Worm (Caenorhabditis elegans) whole organism, L4 larva: ENCODE data around the gene cosa-1.

Experiments used
- D1046.2 ChIP-seq: fragments of 200-800 bp; sonication (Bioruptor generic); IDR thresholded peaks from 2 replicates; pipeline ENCODE4 v1.3.6; 2022; ENCODE audit warnings: missing genetic modification characterization, missing compliant biosample characterization
- F37D6.2 ChIP-seq: sonication (generic microtip); optimal IDR thresholded peaks from 2 replicates; lab custom pipeline; 2016; ENCODE audit warnings: mild to moderate bottlenecking, missing genetic modification characterization, missing compliant biosample characterization
- F44E2.7 ChIP-seq: fragments of 200-800 bp; sonication (Bioruptor generic); IDR thresholded peaks from 2 replicates; pipeline ENCODE4 v2.1.2; 2022; ENCODE audit warnings: missing genetic modification characterization, missing compliant biosample characterization
- F49E8.2 ChIP-seq: sonication (generic microtip); optimal IDR thresholded peaks from 2 replicates; lab custom pipeline; 2016; ENCODE audit warnings: missing compliant biosample characterization, mild to moderate bottlenecking, missing genetic modification characterization, borderline replicate concordance
- Y5F2A.4 ChIP-seq: fragments of 200-800 bp; sonication (Bioruptor generic); optimal IDR thresholded peaks from 2 replicates; lab custom pipeline; 2018; ENCODE audit warnings: mild to moderate bottlenecking, missing genetic modification characterization, missing compliant biosample characterization
- ZK546.5 ChIP-seq, 2 experiments: sonication (generic microtip); optimal IDR thresholded peaks; 2 replicates each; lab custom pipeline; 2017; ENCODE audit warnings: missing biosample characterization in 2 of 2, missing genetic modification characterization in 2 of 2
- aha-1 ChIP-seq: fragments of 150-350 bp; peaks from one replicate; lab custom pipeline; 2014; ENCODE audit warnings: missing biosample characterization, missing genetic modification characterization
- ama-1 ChIP-seq: fragments of 150-350 bp; optimal IDR thresholded peaks from 2 replicates; lab custom pipeline; 2014; ENCODE audit warnings: inconsistent platforms, mixed read lengths
- ceh-20 ChIP-seq: fragments of 200-800 bp; sonication (Bioruptor generic); IDR thresholded peaks from 2 replicates; pipeline ENCODE4 v1.3.6; 2022; ENCODE audit warnings: missing genetic modification reagents, missing genetic modification characterization, missing compliant biosample characterization
- ceh-28 ChIP-seq: fragments of 150-350 bp; optimal IDR thresholded peaks from 2 replicates; lab custom pipeline; 2014; ENCODE audit warnings: missing biosample characterization, missing genetic modification reagents, missing genetic modification characterization
- ceh-44 ChIP-seq: fragments of 200-800 bp; sonication (Bioruptor generic); IDR thresholded peaks from 2 replicates; pipeline ENCODE4 v1.3.6; 2022; ENCODE audit warnings: missing genetic modification reagents, missing genetic modification characterization, missing compliant biosample characterization
- ceh-62 ChIP-seq: sonication (generic microtip); optimal IDR thresholded peaks from 2 replicates; lab custom pipeline; 2017; ENCODE audit warnings: missing biosample characterization, missing genetic modification characterization
- ceh-82 ChIP-seq: sonication (generic microtip); optimal IDR thresholded peaks from 2 replicates; lab custom pipeline; 2017; ENCODE audit warnings: missing biosample characterization, missing genetic modification characterization
- cey-2 ChIP-seq: sonication (generic microtip); optimal IDR thresholded peaks from 3 replicates; lab custom pipeline; 2017; ENCODE audit warnings: missing genetic modification characterization, mild to moderate bottlenecking, missing compliant biosample characterization, antibody characterized with exemption, borderline replicate concordance; ENCODE audit not compliant: insufficient read depth
- daf-12 ChIP-seq: fragments of 150-350 bp; optimal IDR thresholded peaks from 2 replicates; lab custom pipeline; 2014; ENCODE audit warnings: missing biosample characterization, missing genetic modification reagents, missing genetic modification characterization
- daf-16 ChIP-seq, 3 experiments: sonication (generic microtip); optimal IDR thresholded peaks; 2 replicates each; lab custom pipeline; 2016 to 2017; ENCODE audit warnings: missing genetic modification characterization in 3 of 3, missing genetic modification reagents in 3 of 3, mild to moderate bottlenecking in 2 of 3, missing compliant biosample characterization in 2 of 3, missing biosample characterization in 1 of 3, moderate library complexity in 1 of 3
- daf-8 ChIP-seq: fragments of 200-800 bp; sonication (Bioruptor generic); IDR thresholded peaks from 2 replicates; pipeline ENCODE4 v1.3.6; 2022; ENCODE audit warnings: missing genetic modification characterization, missing compliant biosample characterization
- dmd-9 ChIP-seq: fragments of 200-800 bp; sonication (Bioruptor generic); IDR thresholded peaks from 2 replicates; pipeline ENCODE4 v1.3.6; 2022; ENCODE audit warnings: missing genetic modification reagents, missing genetic modification characterization, missing compliant biosample characterization
- dpl-1 ChIP-seq: fragments of 150-350 bp; optimal IDR thresholded peaks from 2 replicates; lab custom pipeline; 2014; ENCODE audit warnings: missing biosample characterization, missing genetic modification reagents, missing genetic modification characterization
- dve-1 ChIP-seq: sonication (generic microtip); optimal IDR thresholded peaks from 2 replicates; lab custom pipeline; 2017; ENCODE audit warnings: antibody characterized with exemption, mild to moderate bottlenecking, missing genetic modification characterization, missing compliant biosample characterization; ENCODE audit not compliant: insufficient read depth
- fkh-10 ChIP-seq: fragments of 150-350 bp; optimal IDR thresholded peaks from 2 replicates; lab custom pipeline; 2014; ENCODE audit warnings: missing biosample characterization, missing genetic modification reagents, missing genetic modification characterization
- fos-1 ChIP-seq: fragments of 150-350 bp; optimal IDR thresholded peaks from 2 replicates; lab custom pipeline; 2014; ENCODE audit warnings: missing biosample characterization, missing genetic modification characterization
- gei-8 ChIP-seq: fragments of 200-800 bp; sonication (Bioruptor generic); optimal IDR thresholded peaks from 2 replicates; lab custom pipeline; 2018; ENCODE audit warnings: mild to moderate bottlenecking, missing genetic modification characterization, missing compliant biosample characterization
- hlh-11 ChIP-seq: fragments of 200-800 bp; sonication (Bioruptor generic); optimal IDR thresholded peaks from 2 replicates; lab custom pipeline; 2018; ENCODE audit warnings: mild to moderate bottlenecking, missing genetic modification characterization, missing compliant biosample characterization
- hlh-30 ChIP-seq: sonication (generic microtip); optimal IDR thresholded peaks from 2 replicates; lab custom pipeline; 2017; ENCODE audit warnings: antibody characterized with exemption, mild to moderate bottlenecking, missing genetic modification characterization, missing compliant biosample characterization; ENCODE audit not compliant: insufficient read depth
- lim-7 ChIP-seq: fragments of 200-800 bp; sonication (Bioruptor generic); IDR thresholded peaks from 2 replicates; pipeline ENCODE4 v1.3.6; 2022; ENCODE audit warnings: missing genetic modification characterization, missing compliant biosample characterization
- lin-1 ChIP-seq: fragments of 200-800 bp; sonication (Bioruptor generic); IDR thresholded peaks from 2 replicates; pipeline ENCODE4 v1.3.6; 2022; ENCODE audit warnings: missing genetic modification reagents, missing genetic modification characterization, missing compliant biosample characterization
- lin-13 ChIP-seq: fragments of 150-350 bp; optimal IDR thresholded peaks from 2 replicates; lab custom pipeline; 2014; ENCODE audit warnings: missing biosample characterization, missing genetic modification reagents, missing genetic modification characterization
- lin-15B ChIP-seq: fragments of 150-350 bp; sonication (generic microtip); optimal IDR thresholded peaks from 3 replicates; lab custom pipeline; 2014; ENCODE audit warnings: missing biosample characterization, missing genetic modification characterization
- lin-29 ChIP-seq: fragments of 200-800 bp; sonication (Bioruptor generic); IDR thresholded peaks from 2 replicates; pipeline ENCODE4 v1.3.6; 2022; ENCODE audit warnings: missing genetic modification reagents, missing genetic modification characterization, missing compliant biosample characterization
- lin-38 ChIP-seq: fragments of 200-800 bp; sonication (Bioruptor generic); IDR thresholded peaks from 2 replicates; pipeline ENCODE4 v1.3.6; 2022; ENCODE audit warnings: missing genetic modification reagents, missing genetic modification characterization, missing compliant biosample characterization
- madf-5 ChIP-seq, 2 experiments: fragments of 200-800 bp; sonication (Bioruptor generic); IDR thresholded peaks; 2 replicates each; pipeline ENCODE4 v1.3.6; 2022; ENCODE audit warnings: missing compliant biosample characterization in 2 of 2, missing genetic modification characterization in 2 of 2
- madf-9 ChIP-seq: fragments of 200-800 bp; sonication (Bioruptor generic); conservative IDR thresholded peaks from 2 replicates; pipeline ENCODE4 v1.3.6; 2022; ENCODE audit warnings: missing genetic modification reagents, missing genetic modification characterization, missing compliant biosample characterization
- mep-1 ChIP-seq: fragments of 150-350 bp; sonication (generic microtip); optimal IDR thresholded peaks from 3 replicates; lab custom pipeline; 2014; ENCODE audit warnings: missing biosample characterization, missing genetic modification characterization
- mxl-3 ChIP-seq: fragments of 200-800 bp; sonication (Bioruptor generic); optimal IDR thresholded peaks from 2 replicates; lab custom pipeline; 2018; ENCODE audit warnings: mild to moderate bottlenecking, missing genetic modification characterization, missing compliant biosample characterization
- nhr-10 ChIP-seq: fragments of 150-350 bp; optimal IDR thresholded peaks from 2 replicates; lab custom pipeline; 2014; ENCODE audit warnings: missing biosample characterization, missing genetic modification characterization
- nhr-237 ChIP-seq: sonication (generic microtip); optimal IDR thresholded peaks from 2 replicates; lab custom pipeline; 2017; ENCODE audit warnings: missing biosample characterization, missing genetic modification characterization
- nhr-28 ChIP-seq: fragments of 150-350 bp; optimal IDR thresholded peaks from 2 replicates; lab custom pipeline; 2014; ENCODE audit warnings: missing biosample characterization, missing genetic modification characterization
- nhr-42 ChIP-seq: fragments of 200-800 bp; sonication (Bioruptor generic); IDR thresholded peaks from 2 replicates; pipeline ENCODE4 v1.3.6; 2022; ENCODE audit warnings: missing genetic modification characterization, missing compliant biosample characterization
- nhr-48 ChIP-seq: sonication (generic microtip); optimal IDR thresholded peaks from 2 replicates; lab custom pipeline; 2016; ENCODE audit warnings: mild to moderate bottlenecking, missing genetic modification characterization, missing compliant biosample characterization
- nhr-6 ChIP-seq: fragments of 150-350 bp; optimal IDR thresholded peaks from 2 replicates; lab custom pipeline; 2014; ENCODE audit warnings: missing biosample characterization, missing genetic modification characterization
- nhr-76 ChIP-seq: fragments of 150-350 bp; optimal IDR thresholded peaks from 2 replicates; lab custom pipeline; 2014; ENCODE audit warnings: missing biosample characterization, missing genetic modification characterization
- pha-4 ChIP-seq, 2 experiments: fragments of 150-350 bp in 1 of 2; fragments of 200-800 bp in 1 of 2; sonication (Bioruptor generic) in 1 of 2; IDR thresholded peaks in 1 of 2; optimal IDR thresholded peaks in 1 of 2; 2 replicates each; pipeline versions ENCODE4 v1.3.6 to Lab custom; 2014 to 2022; ENCODE audit warnings: missing genetic modification characterization in 2 of 2, missing genetic modification reagents in 2 of 2, missing biosample characterization in 1 of 2, missing compliant biosample characterization in 1 of 2
- pqm-1 ChIP-seq: sonication (generic microtip); optimal IDR thresholded peaks from 2 replicates; lab custom pipeline; 2017; ENCODE audit warnings: missing biosample characterization, missing genetic modification characterization
- snpc-1.2 ChIP-seq: fragments of 200-800 bp; sonication (Bioruptor generic); IDR thresholded peaks from 2 replicates; pipeline ENCODE4 v1.3.6; 2022; ENCODE audit warnings: missing genetic modification reagents, missing genetic modification characterization, missing compliant biosample characterization
- spr-1 ChIP-seq: sonication (generic microtip); optimal IDR thresholded peaks from 2 replicates; lab custom pipeline; 2016; ENCODE audit warnings: mild to moderate bottlenecking, missing genetic modification characterization, missing compliant biosample characterization
- spr-3 ChIP-seq: fragments of 200-800 bp; sonication (Bioruptor generic); optimal IDR thresholded peaks from 2 replicates; lab custom pipeline; 2018; ENCODE audit warnings: mild to moderate bottlenecking, missing genetic modification characterization, missing compliant biosample characterization
- tra-1 ChIP-seq: fragments of 200-800 bp; sonication (Bioruptor generic); IDR thresholded peaks from 2 replicates; pipeline ENCODE4 v1.3.6; 2022; ENCODE audit warnings: missing genetic modification reagents, missing genetic modification characterization, missing compliant biosample characterization
- vab-7 ChIP-seq: fragments of 200-800 bp; sonication (Bioruptor generic); IDR thresholded peaks from 2 replicates; pipeline ENCODE4 v1.3.6; 2022; ENCODE audit warnings: missing genetic modification reagents, missing genetic modification characterization, missing compliant biosample characterization
- zag-1 ChIP-seq: fragments of 150-350 bp; optimal IDR thresholded peaks from 2 replicates; lab custom pipeline; 2014; ENCODE audit warnings: missing biosample characterization, missing genetic modification characterization
- zip-11 ChIP-seq: fragments of 200-800 bp; sonication (Bioruptor generic); IDR thresholded peaks from 2 replicates; pipeline ENCODE4 v1.3.6; 2022; ENCODE audit warnings: missing genetic modification characterization, missing compliant biosample characterization

The cosa-1 gene

DNA sequence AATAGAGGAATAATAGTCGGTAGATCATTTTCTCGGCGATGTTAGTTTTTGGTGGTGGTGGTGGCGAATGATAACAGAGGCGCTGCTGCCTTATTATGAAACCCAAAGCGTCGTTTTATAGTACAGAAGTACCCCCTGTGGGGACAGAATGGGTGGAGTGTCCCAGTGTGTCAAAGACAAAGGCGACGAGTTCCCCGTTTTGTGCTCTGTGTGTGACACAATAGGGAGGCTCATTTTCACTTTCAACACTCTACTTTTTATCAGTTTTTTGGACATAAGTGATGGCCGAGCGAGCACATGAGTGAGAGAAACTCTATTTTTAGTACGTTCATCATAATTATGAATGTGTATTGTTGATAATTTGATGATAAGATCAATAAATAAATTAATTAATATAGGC lies 34.8 kb downstream of the cosa-1 start, which contains the start of gene pho-9 (continued):
- TF ChIP-seq fos-1 (tag; lab: Kevin White, UChicago) (no peak), daf-16 (GFP tag; optimal IDR thresholded peaks at IDR 0.05; lab: Kevin White, UChicago) (peak in 1 of 2 experiments; percentile 3), daf-16 (tag; optimal IDR thresholded peaks at IDR 0.05; lab: Kevin White, UChicago) (peak; percentile 85), pqm-1 (tag; lab: Kevin White, UChicago) (peak; percentile 87), dpl-1 (no peak), ama-1 (lab: Kevin White, UChicago) (no peak), ceh-20 (GFP tag; lab: Robert Waterston, UW) (no peak), aha-1 (tag; lab: Kevin White, UChicago) (peak; percentile 98), hlh-11 (peak; percentile 92), nhr-10 (tag; lab: Kevin White, UChicago) (peak; percentile 17), dve-1 (peak; percentile 93), spr-1 (tag; lab: Kevin White, UChicago) (no peak), F44E2.7 (no peak), fkh-10 (GFP tag; lab: Kevin White, UChicago) (no peak), madf-5 (GFP tag; IDR thresholded peaks at IDR 0.05; lab: Robert Waterston, UW) (no peak), ceh-44 (GFP tag; lab: Robert Waterston, UW) (no peak), mxl-3 (peak; percentile 63), daf-8 (no peak), ceh-28 (tag; lab: Kevin White, UChicago) (no peak), pha-4 (GFP tag; IDR thresholded peaks at IDR 0.05; lab: Robert Waterston, UW) (peak; percentile 61), pha-4 (tag; optimal IDR thresholded peaks at IDR 0.05; lab: Kevin White, UChicago) (no peak), lin-13 (GFP tag; lab: Kevin White, UChicago) (peak; percentile 40), nhr-6 (tag; lab: Kevin White, UChicago) (no peak), F37D6.2 (tag; lab: Kevin White, UChicago) (no peak), snpc-1.2 (GFP tag; lab: Robert Waterston, UW) (no peak), gei-8 (no peak), ceh-82 (tag; lab: Kevin White, UChicago) (no peak), tra-1 (GFP tag; lab: Robert Waterston, UW) (peak; percentile 77), Y5F2A.4 (no peak), zip-11 (GFP tag; lab: Robert Waterston, UW) (no peak), hlh-30 (tag; lab: Kevin White, UChicago) (peak; percentile 42), mep-1 (tag; lab: Kevin White, UChicago) (peak; percentile 17), lim-7 (no peak), nhr-48 (tag; lab: Kevin White, UChicago) (peak; percentile 95), F49E8.2 (tag; lab: Kevin White, UChicago) (no peak), lin-15B (tag; lab: Kevin White, UChicago) (no peak), ZK546.5 (tag; optimal IDR thresholded peaks at IDR 0.05; lab: Kevin White, UChicago) (no peak), nhr-76 (no peak), ceh-62 (tag; lab: Kevin White, UChicago) (no peak), nhr-28 (peak; percentile 97), dmd-9 (GFP tag; lab: Robert Waterston, UW) (no peak), daf-12 (tag; lab: Kevin White, UChicago) (no peak), nhr-237 (tag; lab: Kevin White, UChicago) (no peak), lin-38 (GFP tag; lab: Robert Waterston, UW) (peak; percentile 43), vab-7 (GFP tag; lab: Robert Waterston, UW) (no peak), madf-9 (GFP tag; lab: Robert Waterston, UW) (no peak), D1046.2 (no peak), nhr-42 (no peak), spr-3 (GFP tag; lab: Kevin White, UChicago) (no peak), cey-2 (tag; lab: Kevin White, UChicago) (no peak), lin-29 (GFP tag; lab: Robert Waterston, UW) (no peak), zag-1 (tag; lab: Kevin White, UChicago) (no peak), lin-1 (GFP tag; lab: Robert Waterston, UW) (peak; percentile 80; the same call in 1 of the 2 replicates)
